Worm (Caenorhabditis elegans): ENCODE measurements around the gene Y54G2A.26.

Gene Y54G2A.26

ce11 chrIV:3035375-3035774 lies 40.1 kb upstream of the Y54G2A.26 start:
- peak; percentile 52; the same call in 1 of the 2 replicates for TF ChIP-seq zfh-2 (GFP tag; conservative IDR thresholded peaks at IDR 0.05)
- TF ChIP-seq egrh-3 (GFP tag; IDR thresholded peaks at IDR 0.05) = peak; percentile 54; the same call in 1 of the 2 replicates
- no peak for TF ChIP-seq ztf-6 (GFP tag; IDR thresholded peaks at IDR 0.05)

ce11 chrIV:3032020-3032419 lies 36.7 kb upstream of the Y54G2A.26 start:
- TF ChIP-seq lsl-1 (GFP tag; optimal IDR thresholded peaks at IDR 0.05) = no peak
- no peak for TF ChIP-seq B0035.1 (tag; optimal IDR thresholded peaks at IDR 0.05)
- TF ChIP-seq lin-26 (GFP tag; IDR thresholded peaks at IDR 0.05) = no peak
- no peak for TF ChIP-seq nfya-1 (tag; optimal IDR thresholded peaks at IDR 0.05; ENCODE audit: borderline replicate concordance, insufficient read depth)
- no peak for TF ChIP-seq somi-1 (GFP tag; optimal IDR thresholded peaks at IDR 0.05)
- no peak for TF ChIP-seq ceh-27 (GFP tag; optimal IDR thresholded peaks at IDR 0.05)
- no peak for TF ChIP-seq gei-17 (GFP tag; optimal IDR thresholded peaks at IDR 0.05)
- TF ChIP-seq Y56A3A.18 (GFP tag; IDR thresholded peaks at IDR 0.05) = peak; percentile 31; the same call in 1 of the 2 replicates
- TF ChIP-seq efl-1 (GFP tag; optimal IDR thresholded peaks at IDR 0.05) = no peak
- no peak for TF ChIP-seq dpl-1 (GFP tag; optimal IDR thresholded peaks at IDR 0.05)
- TF ChIP-seq madf-3 (GFP tag; IDR thresholded peaks at IDR 0.05) = 0 out of 2 replicates have a peak, but pooled peaks have one; percentile 42
- TF ChIP-seq lir-1 (GFP tag; conservative IDR thresholded peaks at IDR 0.05) = no peak
- TF ChIP-seq mel-28 (tag; optimal IDR thresholded peaks at IDR 0.05; ENCODE audit: borderline replicate concordance) = no peak
- no peak for TF ChIP-seq F22D6.2 (tag; optimal IDR thresholded peaks at IDR 0.05)
- TF ChIP-seq F49E8.2 (tag; optimal IDR thresholded peaks at IDR 0.05; ENCODE audit: insufficient read depth) = no peak
- TF ChIP-seq B0336.3 (GFP tag; IDR thresholded peaks at IDR 0.05) = peak; percentile 28; the same call in 1 of the 2 replicates
- peak; percentile 67 for TF ChIP-seq tbx-9 (tag; optimal IDR thresholded peaks at IDR 0.05; ENCODE audit: borderline replicate concordance)
- peak; percentile 42; the same call in 1 of the 2 replicates for TF ChIP-seq madf-6 (GFP tag; IDR thresholded peaks at IDR 0.05)
- TF ChIP-seq Y79H2A.3 (GFP tag; conservative IDR thresholded peaks at IDR 0.05) = no peak
- TF ChIP-seq mxl-1 (tag; optimal IDR thresholded peaks at IDR 0.05) = no peak
- no peak for TF ChIP-seq egrh-3 (GFP tag; IDR thresholded peaks at IDR 0.05)
- TF ChIP-seq C17E4.6 (GFP tag; IDR thresholded peaks at IDR 0.05) = no peak
- TF ChIP-seq hrde-1 (tag; optimal IDR thresholded peaks at IDR 0.05; ENCODE audit: borderline replicate concordance) = peak; percentile 7
- no peak for TF ChIP-seq pha-4 (tag; optimal IDR thresholded peaks at IDR 0.05)
- TF ChIP-seq die-1 (tag; optimal IDR thresholded peaks at IDR 0.05) = no peak
- TF ChIP-seq ztf-3 (GFP tag; optimal IDR thresholded peaks at IDR 0.05) = no peak
- TF ChIP-seq F57C9.4 (tag; optimal IDR thresholded peaks at IDR 0.05) = peak; percentile 84
- TF ChIP-seq F33H1.4 (GFP tag; IDR thresholded peaks at IDR 0.05) = no peak
- no peak for TF ChIP-seq mes-4 (tag; optimal IDR thresholded peaks at IDR 0.05)
- no peak for TF ChIP-seq unc-62 (GFP tag; optimal IDR thresholded peaks at IDR 0.05)
- TF ChIP-seq lin-35 (GFP tag; optimal IDR thresholded peaks at IDR 0.05) = no peak
- no peak for TF ChIP-seq ceh-91 (GFP tag; IDR thresholded peaks at IDR 0.05)
- TF ChIP-seq attf-5 (GFP tag; optimal IDR thresholded peaks at IDR 0.05) = no peak
- TF ChIP-seq bed-1 (GFP tag; IDR thresholded peaks at IDR 0.05) = no peak
- no peak for TF ChIP-seq attf-6 (GFP tag; IDR thresholded peaks at IDR 0.05)
- no peak for TF ChIP-seq lin-54 (GFP tag; optimal IDR thresholded peaks at IDR 0.05)
- TF ChIP-seq dpff-1 (tag; optimal IDR thresholded peaks at IDR 0.05) = peak; percentile 66
- no peak for TF ChIP-seq rec-8 (tag; optimal IDR thresholded peaks at IDR 0.05)
- no peak for TF ChIP-seq akir-1 (GFP tag; optimal IDR thresholded peaks at IDR 0.05)
- 0 out of 2 replicates have a peak, but pooled peaks have one; percentile 27 for TF ChIP-seq ztf-25 (GFP tag; IDR thresholded peaks at IDR 0.05)
- TF ChIP-seq cebp-2 (GFP tag; IDR thresholded peaks at IDR 0.05) = no peak
- TF ChIP-seq attf-3 (GFP tag; conservative IDR thresholded peaks at IDR 0.05) = no peak
- TF ChIP-seq B0019.2 (GFP tag; conservative IDR thresholded peaks at IDR 0.05) = no peak
- no peak; the same call in 1 of the 2 replicates for TF ChIP-seq nfyb-1 (GFP tag; IDR thresholded peaks at IDR 0.05)
- no peak for TF ChIP-seq let-526 (GFP tag; IDR thresholded peaks at IDR 0.05)
